Fruit fly (Drosophila melanogaster): Measurements from ENCODE around the gene CG18731.
A peak's percentile ranks its signal among the peaks of the same experiment; 100 is the strongest.

The CG18731 gene

dm6 chr3R:29774360-29775193 lies 49.8 kb downstream of the CG18731 start (continued):
- TF ChIP-seq pita (GFP tag; optimal IDR thresholded peaks at IDR 0.05) (no peak), ATbp (GFP tag; optimal IDR thresholded peaks at IDR 0.05) (peak; percentile 40), CG34224 (GFP tag; IDR thresholded peaks at IDR 0.05; ENCODE audit: partially characterized antibody) (peak; percentile 85), CG5245 (GFP tag; optimal IDR thresholded peaks at IDR 0.05) (no peak), CG1792 (GFP tag; optimal IDR thresholded peaks at IDR 0.05) (no peak), mirr (GFP tag; optimal IDR thresholded peaks at IDR 0.05) (peak; percentile 47), toy (GFP tag; IDR thresholded peaks at IDR 0.05) (no peak), cad (GFP tag; optimal IDR thresholded peaks at IDR 0.05) (peak; percentile 38), Trl (optimal IDR thresholded peaks at IDR 0.05) (peak; percentile 100), Trl (GFP tag; optimal IDR thresholded peaks at IDR 0.05) (peak; percentile 65), hth (optimal IDR thresholded peaks at IDR 0.05) (no peak), knrl (GFP tag; IDR thresholded peaks at IDR 0.05; ENCODE audit: partially characterized antibody) (no peak), Ravus (GFP tag; IDR thresholded peaks at IDR 0.05) (no peak), wek (GFP tag; optimal IDR thresholded peaks at IDR 0.05) (peak; percentile 59), nau (GFP tag; optimal IDR thresholded peaks at IDR 0.05) (no peak), luna (GFP tag; optimal IDR thresholded peaks at IDR 0.05) (no peak), CG4617 (GFP tag; optimal IDR thresholded peaks at IDR 0.05; ENCODE audit: borderline replicate concordance) (no peak), NFAT (GFP tag; IDR thresholded peaks at IDR 0.05) (peak; percentile 3; the same call in 1 of the 2 replicates), unpg (GFP tag; optimal IDR thresholded peaks at IDR 0.05) (peak; percentile 30), Six4 (GFP tag; optimal IDR thresholded peaks at IDR 0.05) (no peak), pros (GFP tag; optimal IDR thresholded peaks at IDR 0.05) (peak; percentile 29), amos (GFP tag; IDR thresholded peaks at IDR 0.05; ENCODE audit: partially characterized antibody) (no peak; the same call in 1 of the 2 replicates), psq (GFP tag; optimal IDR thresholded peaks at IDR 0.05) (peak; percentile 66), bigmax (GFP tag; optimal IDR thresholded peaks at IDR 0.05) (no peak), CG12155 (GFP tag; optimal IDR thresholded peaks at IDR 0.05) (no peak), Mrtf (GFP tag; IDR thresholded peaks at IDR 0.05) (no peak), tap (tag; optimal IDR thresholded peaks at IDR 0.05) (peak; percentile 6), Atf3 (GFP tag; optimal IDR thresholded peaks at IDR 0.05) (no peak), gcm (GFP tag; optimal IDR thresholded peaks at IDR 0.05) (no peak), Stat92E (GFP tag; optimal IDR thresholded peaks at IDR 0.05) (peak in 1 of 3 experiments; percentile 15), BEAF-32 (GFP tag; optimal IDR thresholded peaks at IDR 0.05) (no peak), CG13296 (GFP tag; optimal IDR thresholded peaks at IDR 0.05) (peak; percentile 18), otp (GFP tag; IDR thresholded peaks at IDR 0.05) (no peak), vvl (GFP tag; IDR thresholded peaks at IDR 0.05) (peak; percentile 43; the same call in 1 of the 2 replicates), kah (GFP tag; optimal IDR thresholded peaks at IDR 0.05) (peak; percentile 20), zf30C (GFP tag; optimal IDR thresholded peaks at IDR 0.05) (no peak), Hey (tag; optimal IDR thresholded peaks at IDR 0.05) (no peak), CG10147 (GFP tag; optimal IDR thresholded peaks at IDR 0.05) (no peak), Sox102F (GFP tag; optimal IDR thresholded peaks at IDR 0.05) (no peak), CG17359 (tag; optimal IDR thresholded peaks at IDR 0.05) (no peak), CG9437 (GFP tag; optimal IDR thresholded peaks at IDR 0.05) (no peak), chn (GFP tag; optimal IDR thresholded peaks at IDR 0.05) (no peak), sd (tag; optimal IDR thresholded peaks at IDR 0.05) (peak; percentile 98), unc-4 (GFP tag; IDR thresholded peaks at IDR 0.05; ENCODE audit: partially characterized antibody) (peak; percentile 56), CG8290 (GFP tag; optimal IDR thresholded peaks at IDR 0.05) (no peak), CG8290 (tag; optimal IDR thresholded peaks at IDR 0.05) (peak in 1 of 2 experiments; percentile 21), CG7745 (tag; optimal IDR thresholded peaks at IDR 0.05) (peak; percentile 8), mam (GFP tag; optimal IDR thresholded peaks at IDR 0.05) (no peak), sens (GFP tag) (peak; percentile 31)

Data from whole organism, embryonic.